Worm (Caenorhabditis elegans): ENCODE data around the gene glb-4.

- no peak for TF ChIP-seq aly-2 (tag; optimal IDR thresholded peaks at IDR 0.05)
- TF ChIP-seq lim-7 (GFP tag; IDR thresholded peaks at IDR 0.05), result no peak
- no peak for TF ChIP-seq mep-1 (tag; optimal IDR thresholded peaks at IDR 0.05)
- no peak for TF ChIP-seq hif-1 (tag; optimal IDR thresholded peaks at IDR 0.05)
- no peak for TF ChIP-seq ceh-44 (GFP tag; IDR thresholded peaks at IDR 0.05)
- no peak for TF ChIP-seq ama-1 (optimal IDR thresholded peaks at IDR 0.05)
- no peak for TF ChIP-seq pha-4 (GFP tag; IDR thresholded peaks at IDR 0.05)
- TF ChIP-seq pha-4 (tag; optimal IDR thresholded peaks at IDR 0.05), result no peak
- no peak for TF ChIP-seq spr-3 (GFP tag; optimal IDR thresholded peaks at IDR 0.05)
These were observed 3.2 kb downstream of the glb-4 start, which contains the start of gene apc-17 for ce11 chrII:11107828-11108227.
